Fruit fly (Drosophila melanogaster) ovary, adult (tissue): ENCODE data around the gene jim.

ENCODE experiments used
- CG17801 ChIP-seq: fragments of 200-800 bp; optimal IDR thresholded peaks from 2 replicates; lab custom pipeline; 2019; ENCODE audit warnings: missing biosample characterization, mild to moderate bottlenecking, missing genetic modification characterization, moderate library complexity; ENCODE audit not compliant: partially characterized antibody

jim gene

dm6 chr3L:22742121-22742531 is 92.9 kb downstream of the jim start:
- no peak for TF ChIP-seq CG17801 (GFP tag; lab: Kevin White, UChicago)

- TF ChIP-seq CG17801 (GFP tag; lab: Kevin White, UChicago), result peak; percentile 81
Observed at dm6 chr3L:22741389-22742120, 93.4 kb downstream of the jim start, which contains the start of gene CG7369. Gene CG7369 (plus strand): TSS chr3L:22741793.
